Worm (Caenorhabditis elegans) whole organism, late embryonic: ENCODE results near the gene col-113.

Experiments used
- ama-1 ChIP-seq: fragments of 150-350 bp; optimal IDR thresholded peaks from 2 replicates; lab custom pipeline; 2014
- ceh-9 ChIP-seq: sonication (generic microtip); optimal IDR thresholded peaks from 2 replicates; lab custom pipeline; 2016; ENCODE audit warnings: mild to moderate bottlenecking, missing genetic modification characterization, inconsistent platforms, missing compliant biosample characterization
- ets-4 ChIP-seq: sonication (generic microtip); optimal IDR thresholded peaks from 2 replicates; lab custom pipeline; 2016; ENCODE audit warnings: missing genetic modification characterization, missing compliant biosample characterization
- hlh-30 ChIP-seq: sonication (generic microtip); optimal IDR thresholded peaks from 2 replicates; lab custom pipeline; 2017; ENCODE audit warnings: antibody characterized with exemption, missing genetic modification characterization, missing compliant biosample characterization; ENCODE audit not compliant: insufficient read depth
- lin-11 ChIP-seq: fragments of 200-800 bp; sonication (Bioruptor generic); optimal IDR thresholded peaks from 2 replicates; lab custom pipeline; 2018; ENCODE audit warnings: mild to moderate bottlenecking, missing genetic modification characterization, missing compliant biosample characterization
- mec-3 ChIP-seq: sonication (generic microtip); optimal IDR thresholded peaks from 2 replicates; lab custom pipeline; 2016; ENCODE audit warnings: borderline replicate concordance, missing genetic modification characterization, missing compliant biosample characterization
- nhr-11 ChIP-seq: fragments of 150-350 bp; optimal IDR thresholded peaks from 2 replicates; lab custom pipeline; 2014; ENCODE audit warnings: missing biosample characterization, missing genetic modification characterization
- pax-1 ChIP-seq: fragments of 150-350 bp; optimal IDR thresholded peaks from 2 replicates; lab custom pipeline; 2014; ENCODE audit warnings: missing biosample characterization, missing genetic modification characterization
- pha-4 ChIP-seq: fragments of 150-350 bp; optimal IDR thresholded peaks from 2 replicates; lab custom pipeline; 2018; ENCODE audit warnings: missing biosample characterization, missing genetic modification reagents, missing genetic modification characterization
- ref-2 ChIP-seq: sonication (generic microtip); optimal IDR thresholded peaks from 2 replicates; lab custom pipeline; 2016; ENCODE audit warnings: missing genetic modification characterization, missing compliant biosample characterization
- rnt-1 ChIP-seq: sonication (generic microtip); optimal IDR thresholded peaks from 2 replicates; lab custom pipeline; 2016; ENCODE audit warnings: missing genetic modification characterization, missing compliant biosample characterization
- ttx-3 ChIP-seq: sonication (generic microtip); optimal IDR thresholded peaks from 2 replicates; lab custom pipeline; 2016; ENCODE audit warnings: missing genetic modification reagents, missing genetic modification characterization, missing compliant biosample characterization
- unc-55 ChIP-seq: sonication (generic microtip); optimal IDR thresholded peaks from 2 replicates; lab custom pipeline; 2017; ENCODE audit warnings: missing biosample characterization, missing genetic modification reagents, missing genetic modification characterization
- zip-5 ChIP-seq: sonication (generic microtip); optimal IDR thresholded peaks from 2 replicates; lab custom pipeline; 2016; ENCODE audit warnings: missing genetic modification characterization, missing compliant biosample characterization

ce11 chrIV:7196853-7197252 is 44.5 kb upstream of the col-113 start, which contains the start of gene unc-8:
- no peak for TF ChIP-seq pax-1
- no peak for TF ChIP-seq unc-55 (GFP tag; lab: Kevin White, UChicago)
- no peak for TF ChIP-seq hlh-30 (tag; lab: Kevin White, UChicago)
- no peak for TF ChIP-seq lin-11 (tag; lab: Kevin White, UChicago)
- TF ChIP-seq pha-4 (tag; lab: Kevin White, UChicago): no peak
- no peak for TF ChIP-seq ttx-3 (tag; lab: Kevin White, UChicago)
- no peak for TF ChIP-seq ets-4
- no peak for TF ChIP-seq mec-3 (tag; lab: Kevin White, UChicago)
- no peak for TF ChIP-seq ceh-9
- TF ChIP-seq nhr-11 (tag; lab: Kevin White, UChicago): no peak
- TF ChIP-seq ref-2 (tag; lab: Kevin White, UChicago): no peak
- no peak for TF ChIP-seq ama-1 (lab: Kevin White, UChicago)
- TF ChIP-seq rnt-1: no peak
- TF ChIP-seq zip-5 (tag; lab: Kevin White, UChicago): no peak
